Fruit fly (Drosophila melanogaster): ENCODE results near the gene CG46280.

Gene CG46280

DNA sequence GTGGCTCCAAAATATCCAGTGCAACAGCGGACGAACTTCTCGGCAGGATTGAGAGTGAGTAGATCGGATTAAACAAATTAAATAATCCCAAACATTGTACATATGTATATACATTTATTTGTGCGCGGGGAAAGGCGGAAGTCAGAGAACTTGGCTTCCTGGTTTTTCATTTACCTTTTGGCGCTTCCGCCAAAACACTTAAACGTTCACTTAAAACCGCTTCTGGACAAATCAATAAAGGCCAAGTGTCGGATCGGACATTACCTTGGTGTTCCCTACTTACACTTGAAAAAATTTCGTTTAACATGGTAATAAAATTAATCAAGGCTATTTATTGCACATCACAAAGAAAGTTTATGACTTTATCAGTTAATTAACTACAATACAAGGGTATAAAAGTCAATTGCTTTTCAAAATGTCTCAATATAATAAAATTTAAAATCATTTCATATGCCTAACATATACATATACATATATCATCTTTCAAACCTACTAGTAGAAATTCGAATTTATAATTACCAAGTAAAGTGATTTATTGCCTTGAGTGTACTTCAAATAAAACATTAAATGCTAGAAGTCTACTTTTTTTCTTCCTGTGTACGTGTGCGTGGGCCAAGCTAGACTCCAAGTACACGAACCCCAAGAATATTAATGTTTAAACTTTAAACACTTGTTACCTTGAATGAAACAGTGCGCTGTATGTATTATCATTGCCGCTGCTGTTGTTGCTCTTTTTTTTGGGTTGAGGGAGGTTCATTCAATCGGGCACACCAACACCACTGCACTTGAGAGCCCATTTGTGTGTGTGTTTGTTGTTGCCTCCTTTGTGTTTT is 48.9 kb downstream of the CG46280 start (continued):
- TF ChIP-seq unc-4 (GFP tag; IDR thresholded peaks at IDR 0.05; ENCODE audit: partially characterized antibody) (no peak), CG15269 (tag; optimal IDR thresholded peaks at IDR 0.05) (peak; percentile 77), CG10321 (GFP tag; IDR thresholded peaks at IDR 0.05) (no peak; the same call in 1 of the 2 replicates), Sry-δ (GFP tag; optimal IDR thresholded peaks at IDR 0.05) (no peak), CG1792 (GFP tag; optimal IDR thresholded peaks at IDR 0.05) (no peak), pfk (GFP tag; optimal IDR thresholded peaks at IDR 0.05) (no peak), cato (GFP tag; optimal IDR thresholded peaks at IDR 0.05; ENCODE audit: borderline replicate concordance) (peak; percentile 25), TFAM (GFP tag; optimal IDR thresholded peaks at IDR 0.05) (no peak), CG10959 (GFP tag; IDR thresholded peaks at IDR 0.05) (no peak), stc (GFP tag; IDR thresholded peaks at IDR 0.05) (peak; percentile 40; the same call in 1 of the 2 replicates), CG7963 (GFP tag; IDR thresholded peaks at IDR 0.05; ENCODE audit: partially characterized antibody) (no peak), Elba2 (GFP tag; optimal IDR thresholded peaks at IDR 0.05) (no peak), CG8944 (GFP tag; optimal IDR thresholded peaks at IDR 0.05) (peak; percentile 16), CG3065 (GFP tag; optimal IDR thresholded peaks at IDR 0.05) (peak; percentile 16), seq (GFP tag; IDR thresholded peaks at IDR 0.05) (no peak), ase (GFP tag; IDR thresholded peaks at IDR 0.05) (no peak; the same call in 2 of the 3 replicates), CG3995 (GFP tag; optimal IDR thresholded peaks at IDR 0.05) (no peak), CG17186 (GFP tag; optimal IDR thresholded peaks at IDR 0.05) (no peak), CG3838 (GFP tag; optimal IDR thresholded peaks at IDR 0.05) (peak; percentile 43), CG12236 (GFP tag; optimal IDR thresholded peaks at IDR 0.05) (no peak), MESR4 (GFP tag; optimal IDR thresholded peaks at IDR 0.05) (peak; percentile 26), CG12769 (tag; optimal IDR thresholded peaks at IDR 0.05) (no peak), CG34376 (GFP tag; optimal IDR thresholded peaks at IDR 0.05) (no peak), Spps (tag; optimal IDR thresholded peaks at IDR 0.05) (no peak), Nf-YB (GFP tag; optimal IDR thresholded peaks at IDR 0.05) (peak; percentile 47), sd (tag; optimal IDR thresholded peaks at IDR 0.05) (peak; percentile 3), CG18476 (GFP tag; optimal IDR thresholded peaks at IDR 0.05) (peak; percentile 44), CG16815 (GFP tag; optimal IDR thresholded peaks at IDR 0.05) (peak; percentile 34), Dad (GFP tag; optimal IDR thresholded peaks at IDR 0.05) (no peak), Awh (GFP tag; IDR thresholded peaks at IDR 0.05) (peak; percentile 42; the same call in 1 of the 2 replicates), otp (GFP tag; IDR thresholded peaks at IDR 0.05) (no peak), CG2875 (GFP tag; optimal IDR thresholded peaks at IDR 0.05) (peak; percentile 35), vfl (GFP tag; optimal IDR thresholded peaks at IDR 0.05) (no peak), GATAe (GFP tag; conservative IDR thresholded peaks at IDR 0.05) (no peak), phol (tag; optimal IDR thresholded peaks at IDR 0.05) (peak; percentile 78), Dip3 (GFP tag; optimal IDR thresholded peaks at IDR 0.05) (no peak), CG14860 (GFP tag; IDR thresholded peaks at IDR 0.05; ENCODE audit: partially characterized antibody) (no peak), kni (GFP tag; optimal IDR thresholded peaks at IDR 0.05) (no peak), lbe (GFP tag; optimal IDR thresholded peaks at IDR 0.05) (no peak), CG10366 (GFP tag; IDR thresholded peaks at IDR 0.05) (no peak), jigr1 (GFP tag; IDR thresholded peaks at IDR 0.05) (no peak), BtbVII (GFP tag; optimal IDR thresholded peaks at IDR 0.05) (no peak), ara (GFP tag; IDR thresholded peaks at IDR 0.05) (peak; percentile 60), CG1024 (GFP tag; IDR thresholded peaks at IDR 0.05) (0 out of 2 replicates have a peak, but pooled peaks have one; percentile 17), zfh1 (GFP tag; IDR thresholded peaks at IDR 0.05) (0 out of 3 replicates have a peak, but pooled peaks have one; percentile 58), CG4707 (GFP tag; optimal IDR thresholded peaks at IDR 0.05) (no peak), fu2 (GFP tag; optimal IDR thresholded peaks at IDR 0.05) (no peak), zfh2 (GFP tag; optimal IDR thresholded peaks at IDR 0.05) (no peak), crc (GFP tag; optimal IDR thresholded peaks at IDR 0.05) (no peak)

Measured in whole organism, embryonic.